Worm (Caenorhabditis elegans) whole organism, midembryonic: ENCODE data around the gene rme-1.

Source experiments
- cog-1 ChIP-seq: sonication (generic microtip); optimal IDR thresholded peaks from 2 replicates; lab custom pipeline; 2016; ENCODE audit warnings: missing genetic modification characterization, missing compliant biosample characterization
- klf-2 ChIP-seq: fragments of 200-800 bp; sonication (Bioruptor generic); conservative IDR thresholded peaks from 2 replicates; pipeline ENCODE4 v1.3.6; 2022; ENCODE audit warnings: missing genetic modification reagents, missing genetic modification characterization, missing compliant biosample characterization
- med-1 ChIP-seq: sonication (generic microtip); optimal IDR thresholded peaks from 2 replicates; lab custom pipeline; 2017; ENCODE audit warnings: missing genetic modification characterization, mild to moderate bottlenecking, missing compliant biosample characterization, antibody characterized with exemption, missing genetic modification reagents; ENCODE audit not compliant: insufficient read depth
- ref-1 ChIP-seq: fragments of 200-800 bp; sonication (Bioruptor generic); conservative IDR thresholded peaks from 2 replicates; pipeline ENCODE4 v1.3.6; 2022; ENCODE audit warnings: missing genetic modification reagents, missing genetic modification characterization, missing compliant biosample characterization
- tab-1 ChIP-seq: fragments of 200-800 bp; sonication (Bioruptor generic); IDR thresholded peaks from 2 replicates; pipeline ENCODE4 v1.3.6; 2022; ENCODE audit warnings: missing genetic modification characterization, missing compliant biosample characterization
- ztf-23 ChIP-seq: fragments of 200-800 bp; sonication (Bioruptor generic); IDR thresholded peaks from 2 replicates; pipeline ENCODE4 v1.3.6; 2022; ENCODE audit warnings: missing genetic modification reagents, missing genetic modification characterization, missing compliant biosample characterization
- ztf-29 ChIP-seq: fragments of 200-800 bp; sonication (Bioruptor generic); IDR thresholded peaks from 2 replicates; pipeline ENCODE4 v1.3.6; 2022; ENCODE audit warnings: missing genetic modification reagents, missing genetic modification characterization, missing compliant biosample characterization

- TF ChIP-seq ref-1 (GFP tag; lab: Robert Waterston, UW): no peak
- no peak for TF ChIP-seq med-1 (GFP tag; lab: Kevin White, UChicago)
- no peak for TF ChIP-seq tab-1 (GFP tag; lab: Robert Waterston, UW)
- no peak for TF ChIP-seq ztf-23
- no peak for TF ChIP-seq ztf-29 (GFP tag; lab: Robert Waterston, UW)
- TF ChIP-seq cog-1: no peak
- TF ChIP-seq klf-2 (GFP tag; lab: Robert Waterston, UW): no peak
Measured at ce11 chrV:6208585-6208984, at the start of gene rme-1.
